Worm (Caenorhabditis elegans): Measurements from ENCODE around the gene C09H10.9.

C09H10.9 gene

ce11 chrII:11126312-11127000, 22.2 kb downstream of the C09H10.9 start, which contains the start of the genes rps-9 and lsm-1 (continued):
- TF ChIP-seq ZK185.1 (tag; optimal IDR thresholded peaks at IDR 0.05; ENCODE audit: poor library complexity, severe bottlenecking) (peak; percentile 41), Y95B8A.8 (GFP tag; IDR thresholded peaks at IDR 0.05) (no peak), F55B11.4 (tag; optimal IDR thresholded peaks at IDR 0.05; ENCODE audit: borderline replicate concordance, insufficient read depth) (no peak), rcor-1 (GFP tag; IDR thresholded peaks at IDR 0.05) (0 out of 2 replicates have a peak, but pooled peaks have one; percentile 16), efl-1 (GFP tag; optimal IDR thresholded peaks at IDR 0.05) (peak; percentile 46), madf-3 (GFP tag; IDR thresholded peaks at IDR 0.05) (0 out of 2 replicates have a peak, but pooled peaks have one; percentile 28), D2030.7 (GFP tag; IDR thresholded peaks at IDR 0.05) (peak; percentile 63), sdz-38 (tag; optimal IDR thresholded peaks at IDR 0.05) (no peak), Y53G8AR.9 (GFP tag; conservative IDR thresholded peaks at IDR 0.05) (no peak), F23B12.7 (tag; optimal IDR thresholded peaks at IDR 0.05; ENCODE audit: insufficient read depth) (peak; percentile 83), aptf-2 (GFP tag; conservative IDR thresholded peaks at IDR 0.05) (no peak), dpl-1 (GFP tag; optimal IDR thresholded peaks at IDR 0.05) (no peak), dox-1 (GFP tag; IDR thresholded peaks at IDR 0.05) (peak; percentile 57; the same call in 1 of the 2 replicates), fkh-3 (tag; optimal IDR thresholded peaks at IDR 0.05) (no peak)

ce11 chrII:11127364-11127763, 23.1 kb downstream of the C09H10.9 start, which contains the start of gene F40F8.1:
Gene F40F8.1 (plus strand): TSS chrII:11127664.
- TF ChIP-seq let-526 (GFP tag; IDR thresholded peaks at IDR 0.05): no peak
- no peak for TF ChIP-seq ztf-6 (GFP tag; IDR thresholded peaks at IDR 0.05)
- TF ChIP-seq mcd-1 (GFP tag; IDR thresholded peaks at IDR 0.05): no peak
- no peak for TF ChIP-seq him-1 (tag; optimal IDR thresholded peaks at IDR 0.05)
- no peak for TF ChIP-seq cebp-1 (GFP tag; IDR thresholded peaks at IDR 0.05)
- TF ChIP-seq cebp-1 (tag; optimal IDR thresholded peaks at IDR 0.05): no peak
- TF ChIP-seq lin-54 (GFP tag; optimal IDR thresholded peaks at IDR 0.05): no peak
- no peak for TF ChIP-seq F57A8.1 (GFP tag; optimal IDR thresholded peaks at IDR 0.05)
- TF ChIP-seq egrh-3 (GFP tag; IDR thresholded peaks at IDR 0.05): no peak
- no peak for TF ChIP-seq F55B11.4 (tag; optimal IDR thresholded peaks at IDR 0.05; ENCODE audit: borderline replicate concordance, insufficient read depth)
- no peak for TF ChIP-seq nhr-80 (tag; optimal IDR thresholded peaks at IDR 0.05)
- TF ChIP-seq snpc-1.3 (tag; optimal IDR thresholded peaks at IDR 0.05; ENCODE audit: insufficient read depth): no peak
- no peak for TF ChIP-seq F49E8.2 (tag; optimal IDR thresholded peaks at IDR 0.05; ENCODE audit: insufficient read depth)
- TF ChIP-seq mxl-1 (tag; optimal IDR thresholded peaks at IDR 0.05): no peak
- no peak for TF ChIP-seq nhr-27 (tag; optimal IDR thresholded peaks at IDR 0.05)
- TF ChIP-seq Y53G8AR.9 (GFP tag; conservative IDR thresholded peaks at IDR 0.05): no peak
- TF ChIP-seq ZK185.1 (tag; optimal IDR thresholded peaks at IDR 0.05; ENCODE audit: poor library complexity, severe bottlenecking): no peak
- no peak for TF ChIP-seq ztf-18 (tag; optimal IDR thresholded peaks at IDR 0.05)
- TF ChIP-seq Y95B8A.8 (GFP tag; IDR thresholded peaks at IDR 0.05): no peak
- no peak for TF ChIP-seq ztf-22 (GFP tag; optimal IDR thresholded peaks at IDR 0.05)

ce11 chrII:11128989-11129388, 24.7 kb downstream of the C09H10.9 start, which contains the start of gene F40F8.3:
Gene F40F8.3 (plus strand): TSS chrII:11129289.
- no peak for TF ChIP-seq D2030.7 (GFP tag; IDR thresholded peaks at IDR 0.05)
- no peak for TF ChIP-seq F57C9.4 (tag; optimal IDR thresholded peaks at IDR 0.05)
- TF ChIP-seq ceh-91 (GFP tag; IDR thresholded peaks at IDR 0.05): no peak
- no peak for TF ChIP-seq xnd-1 (tag; optimal IDR thresholded peaks at IDR 0.05)
- no peak for TF ChIP-seq efl-1 (GFP tag; optimal IDR thresholded peaks at IDR 0.05)
- no peak for TF ChIP-seq unc-62 (GFP tag; optimal IDR thresholded peaks at IDR 0.05)
- TF ChIP-seq egl-44 (GFP tag; IDR thresholded peaks at IDR 0.05): no peak
- TF ChIP-seq F22D6.2 (tag; optimal IDR thresholded peaks at IDR 0.05): no peak
- no peak for TF ChIP-seq ceh-100 (GFP tag; IDR thresholded peaks at IDR 0.05)
- TF ChIP-seq cebp-1 (GFP tag; IDR thresholded peaks at IDR 0.05): no peak
- TF ChIP-seq cebp-1 (tag; optimal IDR thresholded peaks at IDR 0.05): no peak
- TF ChIP-seq ztf-6 (GFP tag; IDR thresholded peaks at IDR 0.05): no peak
- no peak for TF ChIP-seq akir-1 (GFP tag; optimal IDR thresholded peaks at IDR 0.05)
- TF ChIP-seq snpc-4 (GFP tag; optimal IDR thresholded peaks at IDR 0.05): no peak
- no peak for TF ChIP-seq snpc-4 (tag; optimal IDR thresholded peaks at IDR 0.05)
- no peak for TF ChIP-seq egl-18 (GFP tag; IDR thresholded peaks at IDR 0.05)
- TF ChIP-seq T07F8.4 (tag; optimal IDR thresholded peaks at IDR 0.05): no peak
